Fruit fly (Drosophila melanogaster) whole organism, pupa: ENCODE results near the gene Kr-h1.

Experiments
- CG12605 ChIP-seq: fragments of 200-800 bp; sonication (Bioruptor generic); IDR thresholded peaks from 2 replicates; pipeline ENCODE4 v1.3.6; 2022; ENCODE audit warnings: missing biosample characterization, missing genetic modification characterization
- CG17806 ChIP-seq: fragments of 200-800 bp; sonication (Bioruptor generic); optimal IDR thresholded peaks from 2 replicates; lab custom pipeline; 2018; ENCODE audit warnings: missing biosample characterization, mild to moderate bottlenecking, missing genetic modification characterization, moderate library complexity
- CG32121 ChIP-seq: fragments of 200-800 bp; sonication (Bioruptor generic); IDR thresholded peaks from 2 replicates; pipeline ENCODE4 v1.3.6; 2022; ENCODE audit warnings: missing biosample characterization, missing genetic modification characterization
- Pif1A ChIP-seq: fragments of 200-800 bp; sonication (Bioruptor generic); optimal IDR thresholded peaks from 3 replicates; lab custom pipeline; 2016; ENCODE audit warnings: missing biosample characterization, missing genetic modification characterization
- Pif1B ChIP-seq: fragments of 200-800 bp; sonication (Bioruptor generic); optimal IDR thresholded peaks from 3 replicates; lab custom pipeline; 2016; ENCODE audit warnings: missing biosample characterization, missing genetic modification characterization

DNA sequence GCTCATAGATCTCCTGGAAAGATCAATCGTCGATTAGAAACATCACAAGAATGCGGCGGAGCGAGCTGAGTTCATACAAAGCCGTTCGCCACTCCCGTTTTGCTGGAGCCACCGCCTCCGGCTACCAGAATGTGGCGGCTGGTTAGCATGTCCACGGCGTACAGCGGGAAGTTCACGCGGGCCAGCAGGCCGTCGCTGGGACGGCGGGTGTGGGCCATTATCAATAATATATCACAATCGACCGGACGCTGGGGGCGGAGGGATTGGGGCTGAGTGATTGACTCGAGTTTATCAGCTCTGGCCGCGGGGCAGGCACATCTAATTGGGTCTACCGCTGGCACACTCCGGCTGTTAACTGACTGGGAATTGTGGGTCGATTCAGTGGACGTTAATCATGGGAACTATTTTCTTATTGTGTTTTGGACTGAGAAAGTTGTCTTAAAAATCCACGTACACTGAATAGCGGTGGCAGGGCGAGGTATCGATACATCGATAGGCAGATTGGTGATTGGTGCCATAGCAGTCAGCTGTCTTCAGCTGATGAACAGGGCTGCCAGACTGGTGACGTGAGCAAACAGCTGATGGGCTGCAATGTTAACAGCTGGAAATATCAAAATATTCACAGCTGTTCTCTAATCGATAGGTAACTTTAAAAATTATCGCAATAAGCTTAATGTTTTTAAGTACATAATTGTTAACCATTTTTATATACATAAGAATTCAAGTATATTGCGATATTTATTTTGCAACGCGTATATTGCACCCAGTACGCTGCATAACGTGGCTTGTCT lies 16.3 kb downstream of the Kr-h1 start, which contains the start of gene CG9175:
- no peak for TF ChIP-seq CG17806 (tag; lab: Kevin White, UChicago)
- no peak for TF ChIP-seq CG12605 (GFP tag; lab: Robert Waterston, UW)
- no peak for TF ChIP-seq CG32121 (GFP tag; lab: Robert Waterston, UW)
- no peak for TF ChIP-seq Pif1B (GFP tag; lab: Kevin White, UChicago)
- no peak for TF ChIP-seq Pif1A (GFP tag; lab: Kevin White, UChicago)
